Fruit fly (Drosophila melanogaster): ENCODE results near the gene Tango2.
A peak's percentile ranks its signal among the peaks of the same experiment; 100 is the strongest.

Gene Tango2

DNA sequence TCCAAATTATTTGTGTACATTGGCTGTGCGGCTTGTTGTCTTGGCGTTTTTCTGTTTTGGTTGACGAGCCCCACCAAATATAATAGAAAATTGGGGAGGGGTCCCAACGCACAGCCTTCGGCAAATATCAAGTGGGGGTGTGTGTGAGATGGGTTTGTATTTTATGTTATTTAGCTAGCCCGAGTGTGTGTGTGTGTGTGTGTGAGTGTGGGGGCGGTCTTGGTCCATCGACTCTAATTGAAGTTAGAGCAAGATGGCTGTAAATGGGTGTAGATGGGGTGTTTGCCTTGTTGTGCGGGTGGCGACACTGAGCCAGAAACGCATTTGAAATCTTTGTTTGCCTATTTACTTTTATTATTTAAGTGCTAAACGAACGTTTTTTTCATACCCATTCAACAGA, 15.8 kb downstream of the Tango2 start:
- TF ChIP-seq Hnf4 (GFP tag; optimal IDR thresholded peaks at IDR 0.05) (peak; percentile 18), Abd-B (GFP tag; optimal IDR thresholded peaks at IDR 0.05) (no peak)

DNA sequence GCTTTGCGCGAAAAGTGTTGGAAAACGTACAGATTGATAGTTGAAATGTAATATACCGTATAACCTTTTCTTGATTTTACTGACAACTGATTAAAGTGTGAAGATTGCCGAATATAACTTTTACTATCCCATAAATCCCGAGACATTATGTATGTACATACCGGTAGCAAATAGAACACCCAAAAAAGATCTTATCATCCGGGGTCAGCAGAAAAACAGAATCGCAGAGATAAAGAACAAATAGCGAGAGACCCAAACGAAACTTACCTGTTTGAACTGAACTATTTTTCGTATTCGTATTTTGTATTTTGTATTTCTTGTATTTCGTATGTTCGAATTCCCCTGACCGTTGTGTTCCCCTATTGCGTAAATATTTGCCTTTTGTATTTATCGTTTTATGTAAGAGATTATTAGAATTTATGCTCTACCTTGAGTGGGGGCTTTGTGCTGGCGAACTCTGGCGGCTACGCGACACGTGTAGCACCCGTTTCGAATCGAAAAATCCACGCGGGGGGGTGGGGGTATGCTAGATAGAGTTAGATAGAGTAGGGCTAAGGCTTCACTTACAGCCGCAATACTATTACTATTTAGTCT, 16.6 kb downstream of the Tango2 start:
- TF ChIP-seq fru (GFP tag; optimal IDR thresholded peaks at IDR 0.05) = no peak
- no peak for TF ChIP-seq Hr78 (GFP tag; optimal IDR thresholded peaks at IDR 0.05)

DNA sequence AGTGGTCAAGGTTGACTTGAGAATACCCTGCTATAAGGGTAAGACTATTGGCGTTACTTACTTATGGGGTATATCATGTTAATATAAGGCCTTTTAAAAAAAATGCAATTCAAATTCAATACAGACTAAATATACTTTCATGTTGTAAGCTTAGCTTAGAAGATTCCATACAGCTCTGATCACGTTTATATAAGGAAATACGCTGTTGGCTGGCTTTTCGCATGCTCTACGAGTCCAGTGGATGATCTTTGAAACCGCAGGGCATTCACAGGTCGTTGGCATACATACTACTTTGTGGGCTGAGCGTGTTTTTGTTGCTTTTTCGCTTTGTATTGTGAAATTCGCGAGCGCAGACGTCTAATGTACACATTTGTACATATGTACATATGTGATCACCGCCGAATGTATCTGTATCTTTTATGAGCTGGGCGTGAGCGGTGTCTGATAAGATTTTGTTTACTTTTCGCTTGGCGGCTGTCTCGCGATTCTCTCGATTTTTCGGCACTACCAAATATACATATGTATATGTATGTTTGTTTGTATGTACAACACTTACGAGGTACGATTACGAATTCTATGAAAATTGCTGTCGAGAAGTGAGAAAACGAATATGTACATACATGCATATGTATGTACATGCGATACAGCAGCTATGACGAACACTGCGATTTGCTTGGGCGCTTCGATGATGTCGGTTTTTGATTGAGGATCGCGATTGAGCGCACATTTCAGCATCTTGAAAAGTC, 17.6 kb downstream of the Tango2 start:
- TF ChIP-seq Hr78 (GFP tag; optimal IDR thresholded peaks at IDR 0.05) (no peak), sv (GFP tag; optimal IDR thresholded peaks at IDR 0.05) (peak; percentile 13), dmrt93B (GFP tag; optimal IDR thresholded peaks at IDR 0.05) (peak; percentile 41), foxo (GFP tag; optimal IDR thresholded peaks at IDR 0.05) (peak in 1 of 2 experiments; percentile 67), h (GFP tag; optimal IDR thresholded peaks at IDR 0.05) (peak; percentile 82), Hnf4 (GFP tag; optimal IDR thresholded peaks at IDR 0.05) (peak; percentile 65), Dif (GFP tag; optimal IDR thresholded peaks at IDR 0.05; ENCODE audit: partially characterized antibody) (no peak), CrebA (GFP tag; optimal IDR thresholded peaks at IDR 0.05; ENCODE audit: borderline replicate concordance) (peak; percentile 64), dsf (GFP tag; optimal IDR thresholded peaks at IDR 0.05; ENCODE audit: borderline replicate concordance) (no peak), psq (GFP tag; optimal IDR thresholded peaks at IDR 0.05) (peak; percentile 63), ey (GFP tag; optimal IDR thresholded peaks at IDR 0.05) (peak; percentile 68), CG9705 (GFP tag; optimal IDR thresholded peaks at IDR 0.05) (peak; percentile 5), rgr (GFP tag; optimal IDR thresholded peaks at IDR 0.05) (peak; percentile 68), tai (GFP tag; optimal IDR thresholded peaks at IDR 0.05) (peak; percentile 61), Hr83 (GFP tag; optimal IDR thresholded peaks at IDR 0.05; ENCODE audit: poor library complexity, severe bottlenecking) (peak; percentile 65), Mio (GFP tag; optimal IDR thresholded peaks at IDR 0.05) (no peak), CG32264 (GFP tag; optimal IDR thresholded peaks at IDR 0.05) (no peak), OdsH (GFP tag; optimal IDR thresholded peaks at IDR 0.05) (peak; percentile 77), Sp1 (GFP tag; optimal IDR thresholded peaks at IDR 0.05) (peak; percentile 38), brk (GFP tag; optimal IDR thresholded peaks at IDR 0.05) (peak; percentile 26), Rel (GFP tag; optimal IDR thresholded peaks at IDR 0.05) (no peak), Rel (tag; optimal IDR thresholded peaks at IDR 0.05) (peak; percentile 42), Jra (GFP tag; optimal IDR thresholded peaks at IDR 0.05) (peak; percentile 50), HLH106 (tag; optimal IDR thresholded peaks at IDR 0.05) (peak; percentile 65), br (GFP tag; optimal IDR thresholded peaks at IDR 0.05) (peak; percentile 71), woc (GFP tag; optimal IDR thresholded peaks at IDR 0.05) (peak; percentile 80), GATAd (GFP tag; optimal IDR thresholded peaks at IDR 0.05) (no peak), fru (GFP tag; optimal IDR thresholded peaks at IDR 0.05) (peak; percentile 82)

DNA sequence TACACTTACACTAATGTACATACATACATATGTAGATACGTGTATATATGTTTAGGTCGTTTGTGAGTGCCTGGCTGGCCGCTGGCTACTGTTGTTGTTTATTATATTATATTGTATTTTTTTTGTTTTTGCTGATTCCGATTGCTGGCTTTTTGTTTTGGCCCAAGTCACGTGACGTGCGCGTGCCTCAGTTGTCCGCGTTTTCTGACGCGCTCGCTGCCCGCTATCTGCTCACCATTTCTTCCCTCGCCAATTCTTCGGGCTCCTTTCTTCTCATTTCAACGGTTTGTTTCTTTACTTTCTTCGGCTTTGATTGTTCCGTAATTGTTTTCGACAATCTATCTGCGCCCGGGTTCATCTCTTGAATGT, 18.2 kb downstream of the Tango2 start:
- no peak for TF ChIP-seq sv (GFP tag; optimal IDR thresholded peaks at IDR 0.05)
- peak; percentile 29 for TF ChIP-seq h (GFP tag; optimal IDR thresholded peaks at IDR 0.05)

DNA sequence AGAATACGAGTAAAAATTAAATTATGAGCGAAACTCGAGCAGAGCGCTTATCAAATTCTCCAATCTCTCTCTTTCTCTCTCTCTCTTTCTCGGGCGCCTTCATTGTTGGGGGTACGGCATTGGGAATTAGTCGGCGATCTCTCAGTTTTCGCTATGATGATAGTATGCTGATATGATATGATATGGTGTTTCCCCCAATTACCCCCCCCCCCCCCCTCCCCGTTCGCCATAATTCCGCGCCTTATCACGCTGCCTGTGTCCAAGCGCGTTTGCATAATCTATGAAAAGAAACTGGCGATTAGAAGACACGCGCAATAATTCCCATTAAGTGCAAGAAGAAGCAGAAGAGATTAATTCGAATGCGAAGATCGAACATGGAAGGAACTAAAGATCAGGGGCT, 20.0 kb downstream of the Tango2 start:
- TF ChIP-seq CG9705 (GFP tag; optimal IDR thresholded peaks at IDR 0.05) = no peak
- no peak for TF ChIP-seq Rel (GFP tag; optimal IDR thresholded peaks at IDR 0.05)
- peak; percentile 62 for TF ChIP-seq Rel (tag; optimal IDR thresholded peaks at IDR 0.05)
- no peak for TF ChIP-seq Mio (GFP tag; optimal IDR thresholded peaks at IDR 0.05)

DNA sequence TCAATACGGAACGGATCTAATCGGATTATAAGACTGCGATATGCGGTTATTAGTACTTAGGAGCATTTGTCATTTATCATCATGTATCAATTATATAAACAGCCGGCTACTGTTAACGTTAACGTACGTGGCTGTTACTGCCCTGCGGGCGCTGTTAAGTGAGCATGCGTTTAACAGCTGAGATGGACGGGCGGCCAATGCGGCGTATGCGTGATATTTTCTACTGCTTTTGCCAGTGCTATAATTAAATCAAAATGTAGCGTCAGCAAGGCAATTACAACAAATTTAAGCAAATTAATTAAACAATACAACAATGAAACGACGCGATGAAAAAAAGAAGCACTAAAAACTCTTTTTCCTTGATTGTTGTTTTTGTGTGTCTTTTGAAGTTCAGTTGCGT, 20.8 kb downstream of the Tango2 start:
- TF ChIP-seq Rel (GFP tag; optimal IDR thresholded peaks at IDR 0.05) (no peak), Rel (tag; optimal IDR thresholded peaks at IDR 0.05) (peak; percentile 30), lola (GFP tag; optimal IDR thresholded peaks at IDR 0.05) (no peak)
